Fruit fly (Drosophila melanogaster) whole organism, embryonic: ENCODE data around the gene CG43800.

Source experiments
- CG16779 ChIP-seq: fragments of 200-800 bp; sonication (Bioruptor generic); IDR thresholded peaks from 2 replicates; pipeline ENCODE4 v1.3.6; 2022; ENCODE audit warnings: missing biosample characterization, missing genetic modification characterization
- CG32772 ChIP-seq: fragments of 200-800 bp; sonication (Bioruptor generic); IDR thresholded peaks from 2 replicates; pipeline ENCODE4 v1.3.6; 2022; ENCODE audit warnings: missing biosample characterization, missing genetic modification characterization
- CG5953 ChIP-seq: fragments of 200-800 bp; sonication (Bioruptor generic); IDR thresholded peaks from 2 replicates; pipeline ENCODE4 v1.3.6; 2022; ENCODE audit warnings: missing biosample characterization, missing genetic modification characterization
- CG7745 ChIP-seq: fragments of 200-800 bp; sonication (Bioruptor generic); optimal IDR thresholded peaks from 2 replicates; lab custom pipeline; 2018; ENCODE audit warnings: missing biosample characterization, mild to moderate bottlenecking, missing genetic modification characterization, moderate library complexity
- Neu2 ChIP-seq: fragments of 200-800 bp; sonication (Bioruptor generic); optimal IDR thresholded peaks from 3 replicates; lab custom pipeline; 2016; ENCODE audit warnings: missing biosample characterization, missing genetic modification characterization, borderline replicate concordance
- inv ChIP-seq: fragments of 200-800 bp; sonication (Bioruptor generic); IDR thresholded peaks from 2 replicates; pipeline ENCODE4 v1.3.6; 2022; ENCODE audit warnings: missing biosample characterization, missing genetic modification characterization; ENCODE audit not compliant: partially characterized antibody

dm6 chr2L:7227434-7227833 is 5.2 kb downstream of the CG43800 start, which contains the start of gene CG43799:
- TF ChIP-seq inv (GFP tag; lab: Robert Waterston, UW): no peak
- no peak for TF ChIP-seq CG5953 (GFP tag; lab: Robert Waterston, UW)
- TF ChIP-seq Neu2: no peak
- TF ChIP-seq CG32772 (GFP tag; lab: Robert Waterston, UW): no peak
- TF ChIP-seq CG7745 (tag; lab: Kevin White, UChicago): no peak
- no peak for TF ChIP-seq CG16779 (GFP tag; lab: Robert Waterston, UW)
